Worm (Caenorhabditis elegans): Measurements from ENCODE around the gene F54E2.2.

ce11 chrV:2757226-2757893 is 38.7 kb upstream of the F54E2.2 start, which contains the start of gene srx-28:
- TF ChIP-seq ama-1 (optimal IDR thresholded peaks at IDR 0.05) (no peak), ceh-13 (GFP tag; optimal IDR thresholded peaks at IDR 0.05) (no peak), hmbx-1 (tag; optimal IDR thresholded peaks at IDR 0.05) (no peak), hmg-4 (GFP tag; optimal IDR thresholded peaks at IDR 0.05) (no peak), flt-1 (GFP tag; IDR thresholded peaks at IDR 0.05) (no peak), hnd-1 (tag; optimal IDR thresholded peaks at IDR 0.05) (no peak), tbx-11 (GFP tag; IDR thresholded peaks at IDR 0.05) (no peak), ceh-36 (tag; optimal IDR thresholded peaks at IDR 0.05) (no peak), ets-7 (tag; optimal IDR thresholded peaks at IDR 0.05) (no peak), tra-4 (tag; optimal IDR thresholded peaks at IDR 0.05) (no peak), pes-1 (GFP tag; IDR thresholded peaks at IDR 0.05) (no peak), scrt-1 (GFP tag; IDR thresholded peaks at IDR 0.05) (no peak), sea-1 (GFP tag; conservative IDR thresholded peaks at IDR 0.05) (no peak)

Data from whole organism, early embryonic.